Worm (Caenorhabditis elegans): ENCODE results near the gene pqn-48.

ce11 chrII:4004614-4005013 lies 34.1 kb upstream of the pqn-48 start, which contains the start of gene ephx-1:
- TF ChIP-seq unc-62 (GFP tag; optimal IDR thresholded peaks at IDR 0.05) (no peak), nhr-28 (tag; optimal IDR thresholded peaks at IDR 0.05) (no peak), nhr-76 (tag; optimal IDR thresholded peaks at IDR 0.05) (no peak), pqm-1 (tag; optimal IDR thresholded peaks at IDR 0.05) (no peak), ceh-82 (tag; optimal IDR thresholded peaks at IDR 0.05) (no peak)
